Fruit fly (Drosophila melanogaster): Measurements from ENCODE around the gene sNPF.

The sNPF gene

DNA sequence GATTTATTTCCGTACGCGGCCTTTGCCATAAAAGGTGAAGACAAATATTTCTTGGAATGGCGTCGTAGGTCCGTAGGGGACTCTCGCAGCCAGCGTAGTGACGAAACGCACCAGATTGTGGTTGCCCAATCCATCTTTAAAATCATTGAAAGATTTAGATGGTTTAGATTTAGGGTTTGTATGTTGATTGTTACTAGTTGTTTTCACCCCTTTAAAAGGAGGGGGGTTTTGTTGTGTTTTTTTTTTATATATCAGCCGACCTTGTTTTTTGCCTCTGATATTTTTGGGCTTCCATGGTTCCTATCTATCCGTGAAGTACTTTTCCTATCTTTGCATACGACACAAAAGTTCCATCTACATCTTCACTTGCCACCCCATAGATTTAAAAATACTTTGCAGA lies 51.2 kb downstream of the sNPF start (continued):
- TF ChIP-seq zen (tag; optimal IDR thresholded peaks at IDR 0.05) (no peak), CG15479 (GFP tag; optimal IDR thresholded peaks at IDR 0.05) (no peak), row (GFP tag; IDR thresholded peaks at IDR 0.05) (peak; percentile 58), CG10209 (GFP tag; optimal IDR thresholded peaks at IDR 0.05) (peak; percentile 7), CG30403 (GFP tag; optimal IDR thresholded peaks at IDR 0.05) (peak; percentile 29), CG9876 (GFP tag; optimal IDR thresholded peaks at IDR 0.05) (no peak), CG13624 (GFP tag; optimal IDR thresholded peaks at IDR 0.05) (peak; percentile 68), slbo (GFP tag; IDR thresholded peaks at IDR 0.05) (peak; percentile 33; the same call in 1 of the 2 replicates), corto (GFP tag; optimal IDR thresholded peaks at IDR 0.05) (no peak), Fer1 (GFP tag; optimal IDR thresholded peaks at IDR 0.05) (peak; percentile 1), Sin3A (optimal IDR thresholded peaks at IDR 0.05) (no peak), Meics (GFP tag; optimal IDR thresholded peaks at IDR 0.05) (peak; percentile 100), cwo (GFP tag; optimal IDR thresholded peaks at IDR 0.05) (peak; percentile 54), exex (tag; optimal IDR thresholded peaks at IDR 0.05) (peak; percentile 32), CG12659 (GFP tag; optimal IDR thresholded peaks at IDR 0.05) (peak; percentile 26), CG32772 (GFP tag; IDR thresholded peaks at IDR 0.05) (peak; percentile 22; the same call in 1 of the 2 replicates), ftz-f1 (GFP tag; optimal IDR thresholded peaks at IDR 0.05) (peak; percentile 24), CG6175 (GFP tag; IDR thresholded peaks at IDR 0.05) (peak; percentile 50; the same call in 1 of the 3 replicates), Oaz (GFP tag; IDR thresholded peaks at IDR 0.05) (no peak), al (GFP tag; IDR thresholded peaks at IDR 0.05) (peak; percentile 24; the same call in 1 of the 2 replicates), rib (GFP tag; IDR thresholded peaks at IDR 0.05) (0 out of 2 replicates have a peak, but pooled peaks have one; percentile 35), CG4404 (GFP tag; IDR thresholded peaks at IDR 0.05) (0 out of 2 replicates have a peak, but pooled peaks have one; percentile 29), tgo (GFP tag; IDR thresholded peaks at IDR 0.05) (0 out of 3 replicates have a peak, but pooled peaks have one; percentile 21), pho (GFP tag; optimal IDR thresholded peaks at IDR 0.05) (peak; percentile 56), Pdp1 (GFP tag; optimal IDR thresholded peaks at IDR 0.05) (peak in 1 of 2 experiments; percentile 31), danr (GFP tag; IDR thresholded peaks at IDR 0.05) (peak; percentile 22; the same call in 1 of the 2 replicates), klu (GFP tag; IDR thresholded peaks at IDR 0.05) (0 out of 2 replicates have a peak, but pooled peaks have one; percentile 28), Ptx1 (GFP tag; IDR thresholded peaks at IDR 0.05) (peak; percentile 33; the same call in 1 of the 2 replicates), ind (GFP tag; optimal IDR thresholded peaks at IDR 0.05) (peak; percentile 34), stwl (tag; optimal IDR thresholded peaks at IDR 0.05) (no peak), seq (GFP tag; IDR thresholded peaks at IDR 0.05) (peak; percentile 49; the same call in 1 of the 2 replicates), grn (GFP tag; optimal IDR thresholded peaks at IDR 0.05) (peak; percentile 41), ranshi (GFP tag; IDR thresholded peaks at IDR 0.05) (0 out of 2 replicates have a peak, but pooled peaks have one; percentile 38), Dip3 (GFP tag; optimal IDR thresholded peaks at IDR 0.05) (peak; percentile 46), Xrp1 (GFP tag; IDR thresholded peaks at IDR 0.05) (0 out of 2 replicates have a peak, but pooled peaks have one; percentile 25), CG10565 (GFP tag; optimal IDR thresholded peaks at IDR 0.05) (no peak), CG1792 (GFP tag; optimal IDR thresholded peaks at IDR 0.05) (peak; percentile 32), phol (tag; optimal IDR thresholded peaks at IDR 0.05) (peak; percentile 7), CG11504 (tag; optimal IDR thresholded peaks at IDR 0.05) (peak; percentile 23), CG11093 (GFP tag; IDR thresholded peaks at IDR 0.05) (no peak), emc (GFP tag; optimal IDR thresholded peaks at IDR 0.05) (peak; percentile 22), CG7839 (tag; optimal IDR thresholded peaks at IDR 0.05) (peak; percentile 32), Dfd (GFP tag; optimal IDR thresholded peaks at IDR 0.05) (no peak), CG9727 (GFP tag; optimal IDR thresholded peaks at IDR 0.05) (peak; percentile 38), bab2 (GFP tag; optimal IDR thresholded peaks at IDR 0.05) (peak; percentile 10), fd96Cb (tag; optimal IDR thresholded peaks at IDR 0.05) (peak; percentile 9), Hr78 (GFP tag; optimal IDR thresholded peaks at IDR 0.05) (peak in 1 of 2 experiments; percentile 16)

Data from whole organism, embryonic.